Worm (Caenorhabditis elegans): Measurements from ENCODE around the gene F46C3.2.

- TF ChIP-seq ces-1 (GFP tag; optimal IDR thresholded peaks at IDR 0.05) (no peak), ztf-11 (tag; optimal IDR thresholded peaks at IDR 0.05) (no peak), unc-62 (GFP tag; optimal IDR thresholded peaks at IDR 0.05 in 1 of 2) (no peak), unc-62 (tag; optimal IDR thresholded peaks at IDR 0.05) (no peak), lsy-2 (tag; optimal IDR thresholded peaks at IDR 0.05) (no peak), nhr-77 (tag; optimal IDR thresholded peaks at IDR 0.05) (no peak), ztf-7 (tag; optimal IDR thresholded peaks at IDR 0.05) (no peak), lim-7 (GFP tag; IDR thresholded peaks at IDR 0.05) (no peak)
Observed at ce11 chrX:11426647-11427046, 8.1 kb upstream of the F46C3.2 start.

Data from whole organism, L4 larva.